Fruit fly (Drosophila melanogaster): Measurements from ENCODE around the gene MsrA.

- TF ChIP-seq pad (GFP tag; optimal IDR thresholded peaks at IDR 0.05) = no peak
- peak; percentile 60 for TF ChIP-seq kay (GFP tag; ENCODE audit: borderline replicate concordance)
- no peak for TF ChIP-seq CG12768 (GFP tag; optimal IDR thresholded peaks at IDR 0.05)
- no peak for TF ChIP-seq ovo (GFP tag; optimal IDR thresholded peaks at IDR 0.05)
- TF ChIP-seq bab1 (GFP tag; optimal IDR thresholded peaks at IDR 0.05) = no peak
- no peak for TF ChIP-seq CG14711 (tag; optimal IDR thresholded peaks at IDR 0.05)
- TF ChIP-seq CG33017 (tag; optimal IDR thresholded peaks at IDR 0.05) = no peak
- TF ChIP-seq Mnt (GFP tag; optimal IDR thresholded peaks at IDR 0.05) = no peak
- no peak for TF ChIP-seq CG11617 (GFP tag; optimal IDR thresholded peaks at IDR 0.05)
Measured at dm6 chr3L:15538582-15539490, 28.0 kb downstream of the MsrA start.
